Worm (Caenorhabditis elegans) whole organism, L4 larva: ENCODE results near the gene pgp-11.
A peak's percentile ranks its signal among the peaks of the same experiment; 100 is the strongest.

Experiments
- F26F4.8 ChIP-seq: fragments of 200-800 bp; sonication (Bioruptor generic); conservative IDR thresholded peaks from 2 replicates; pipeline ENCODE4 v1.3.6; 2022; ENCODE audit warnings: missing genetic modification characterization, missing compliant biosample characterization
- F37D6.2 ChIP-seq: sonication (generic microtip); optimal IDR thresholded peaks from 2 replicates; lab custom pipeline; 2016; ENCODE audit warnings: mild to moderate bottlenecking, missing genetic modification characterization, missing compliant biosample characterization
- F49E8.2 ChIP-seq: sonication (generic microtip); optimal IDR thresholded peaks from 2 replicates; lab custom pipeline; 2016; ENCODE audit warnings: missing compliant biosample characterization, mild to moderate bottlenecking, missing genetic modification characterization, borderline replicate concordance
- R02D3.7 ChIP-seq: fragments of 150-350 bp; sonication (generic microtip); optimal IDR thresholded peaks from 3 replicates; lab custom pipeline; 2014; ENCODE audit warnings: missing biosample characterization, missing genetic modification characterization
- Y105C5A.15 ChIP-seq: fragments of 200-800 bp; sonication (Bioruptor generic); IDR thresholded peaks from 2 replicates; pipeline ENCODE4 v1.3.6; 2022; ENCODE audit warnings: missing genetic modification characterization, missing compliant biosample characterization
- Y48G9A.11 ChIP-seq: fragments of 200-800 bp; sonication (Bioruptor generic); IDR thresholded peaks from 2 replicates; pipeline ENCODE4 v1.3.6; 2022; ENCODE audit warnings: missing genetic modification reagents, missing genetic modification characterization, missing compliant biosample characterization
- ZK337.2 ChIP-seq: fragments of 200-800 bp; sonication (Bioruptor generic); IDR thresholded peaks from 2 replicates; pipeline ENCODE4 v1.3.6; 2022; ENCODE audit warnings: missing genetic modification reagents, missing genetic modification characterization, missing compliant biosample characterization
- ZK546.5 ChIP-seq, 2 experiments: sonication (generic microtip); optimal IDR thresholded peaks; 2 replicates each; lab custom pipeline; 2017; ENCODE audit warnings: missing biosample characterization in 2 of 2, missing genetic modification characterization in 2 of 2
- aha-1 ChIP-seq: fragments of 150-350 bp; peaks from one replicate; lab custom pipeline; 2014; ENCODE audit warnings: missing biosample characterization, missing genetic modification characterization
- arid-1 ChIP-seq: fragments of 200-800 bp; sonication (Bioruptor generic); conservative IDR thresholded peaks from 2 replicates; pipeline ENCODE4 v1.3.6; 2022; ENCODE audit warnings: missing genetic modification reagents, missing genetic modification characterization, missing compliant biosample characterization
- ceh-44 ChIP-seq: fragments of 200-800 bp; sonication (Bioruptor generic); IDR thresholded peaks from 2 replicates; pipeline ENCODE4 v1.3.6; 2022; ENCODE audit warnings: missing genetic modification reagents, missing genetic modification characterization, missing compliant biosample characterization
- ceh-62 ChIP-seq: sonication (generic microtip); optimal IDR thresholded peaks from 2 replicates; lab custom pipeline; 2017; ENCODE audit warnings: missing biosample characterization, missing genetic modification characterization
- cey-2 ChIP-seq: sonication (generic microtip); optimal IDR thresholded peaks from 3 replicates; lab custom pipeline; 2017; ENCODE audit warnings: missing genetic modification characterization, mild to moderate bottlenecking, missing compliant biosample characterization, antibody characterized with exemption, borderline replicate concordance; ENCODE audit not compliant: insufficient read depth
- daf-12 ChIP-seq: fragments of 150-350 bp; optimal IDR thresholded peaks from 2 replicates; lab custom pipeline; 2014; ENCODE audit warnings: missing biosample characterization, missing genetic modification reagents, missing genetic modification characterization
- daf-16 ChIP-seq, 3 experiments: sonication (generic microtip); optimal IDR thresholded peaks; 2 replicates each; lab custom pipeline; 2016 to 2017; ENCODE audit warnings: missing genetic modification characterization in 3 of 3, missing genetic modification reagents in 3 of 3, mild to moderate bottlenecking in 2 of 3, missing compliant biosample characterization in 2 of 3, missing biosample characterization in 1 of 3, moderate library complexity in 1 of 3
- daf-19 ChIP-seq: fragments of 200-800 bp; sonication (Bioruptor generic); conservative IDR thresholded peaks from 2 replicates; pipeline ENCODE4 v1.3.6; 2022; ENCODE audit warnings: missing genetic modification characterization, missing compliant biosample characterization
- dmd-6 ChIP-seq: fragments of 200-800 bp; sonication (Bioruptor generic); IDR thresholded peaks from 2 replicates; pipeline ENCODE4 v1.3.6; 2022; ENCODE audit warnings: missing genetic modification reagents, missing genetic modification characterization, missing compliant biosample characterization
- egl-43 ChIP-seq: fragments of 200-800 bp; sonication (Bioruptor generic); IDR thresholded peaks from 2 replicates; pipeline ENCODE4 v1.3.6; 2022; ENCODE audit warnings: missing genetic modification reagents, missing genetic modification characterization, missing compliant biosample characterization
- gei-8 ChIP-seq: fragments of 200-800 bp; sonication (Bioruptor generic); optimal IDR thresholded peaks from 2 replicates; lab custom pipeline; 2018; ENCODE audit warnings: mild to moderate bottlenecking, missing genetic modification characterization, missing compliant biosample characterization
- hlh-30 ChIP-seq: sonication (generic microtip); optimal IDR thresholded peaks from 2 replicates; lab custom pipeline; 2017; ENCODE audit warnings: antibody characterized with exemption, mild to moderate bottlenecking, missing genetic modification characterization, missing compliant biosample characterization; ENCODE audit not compliant: insufficient read depth
- lin-15B ChIP-seq: fragments of 150-350 bp; sonication (generic microtip); optimal IDR thresholded peaks from 3 replicates; lab custom pipeline; 2014; ENCODE audit warnings: missing biosample characterization, missing genetic modification characterization
- mdl-1 ChIP-seq, 2 experiments: fragments of 150-350 bp in 1 of 2; sonication (generic microtip) in 1 of 2; optimal IDR thresholded peaks; 2 replicates each; lab custom pipeline; 2014 to 2017; ENCODE audit warnings: missing biosample characterization in 2 of 2, missing genetic modification characterization in 2 of 2
- mdt-29 ChIP-seq: fragments of 200-800 bp; sonication (Bioruptor generic); IDR thresholded peaks from 2 replicates; pipeline ENCODE4 v1.3.6; 2022; ENCODE audit warnings: missing genetic modification reagents, missing genetic modification characterization, missing compliant biosample characterization
- mep-1 ChIP-seq: fragments of 150-350 bp; sonication (generic microtip); optimal IDR thresholded peaks from 3 replicates; lab custom pipeline; 2014; ENCODE audit warnings: missing biosample characterization, missing genetic modification characterization
- nhr-102 ChIP-seq: sonication (generic microtip); optimal IDR thresholded peaks from 2 replicates; lab custom pipeline; 2016; ENCODE audit warnings: mild to moderate bottlenecking, missing genetic modification characterization, moderate library complexity, missing compliant biosample characterization
- nhr-11 ChIP-seq: fragments of 150-350 bp; optimal IDR thresholded peaks from 2 replicates; lab custom pipeline; 2014; ENCODE audit warnings: missing biosample characterization, missing genetic modification characterization
- nhr-25 ChIP-seq: sonication (generic microtip); optimal IDR thresholded peaks from 2 replicates; lab custom pipeline; 2017; ENCODE audit warnings: missing genetic modification characterization, mild to moderate bottlenecking, missing compliant biosample characterization, antibody characterized with exemption, moderate library complexity, borderline replicate concordance; ENCODE audit not compliant: insufficient read depth
- nhr-28 ChIP-seq: fragments of 150-350 bp; optimal IDR thresholded peaks from 2 replicates; lab custom pipeline; 2014; ENCODE audit warnings: missing biosample characterization, missing genetic modification characterization
- nhr-48 ChIP-seq: sonication (generic microtip); optimal IDR thresholded peaks from 2 replicates; lab custom pipeline; 2016; ENCODE audit warnings: mild to moderate bottlenecking, missing genetic modification characterization, missing compliant biosample characterization
- nhr-77 ChIP-seq: fragments of 150-350 bp; optimal IDR thresholded peaks from 2 replicates; lab custom pipeline; 2014; ENCODE audit warnings: missing biosample characterization, missing genetic modification characterization
- pha-4 ChIP-seq, 2 experiments: fragments of 150-350 bp in 1 of 2; fragments of 200-800 bp in 1 of 2; sonication (Bioruptor generic) in 1 of 2; IDR thresholded peaks in 1 of 2; optimal IDR thresholded peaks in 1 of 2; 2 replicates each; pipeline versions ENCODE4 v1.3.6 to Lab custom; 2014 to 2022; ENCODE audit warnings: missing genetic modification characterization in 2 of 2, missing genetic modification reagents in 2 of 2, missing biosample characterization in 1 of 2, missing compliant biosample characterization in 1 of 2
- php-3 ChIP-seq: fragments of 200-800 bp; sonication (Bioruptor generic); IDR thresholded peaks from 2 replicates; pipeline ENCODE4 v1.3.6; 2022; ENCODE audit warnings: missing genetic modification reagents, missing genetic modification characterization, missing compliant biosample characterization
- pqm-1 ChIP-seq: sonication (generic microtip); optimal IDR thresholded peaks from 2 replicates; lab custom pipeline; 2017; ENCODE audit warnings: missing biosample characterization, missing genetic modification characterization
- rbr-2 ChIP-seq: sonication (generic microtip); optimal IDR thresholded peaks from 2 replicates; lab custom pipeline; 2016; ENCODE audit warnings: missing genotype, missing genetic modification characterization, missing compliant biosample characterization
- sdz-12 ChIP-seq: fragments of 200-800 bp; sonication (Bioruptor generic); optimal IDR thresholded peaks from 2 replicates; lab custom pipeline; 2018; ENCODE audit warnings: mild to moderate bottlenecking, missing genetic modification characterization, missing compliant biosample characterization
- set-16 ChIP-seq: fragments of 200-800 bp; sonication (Bioruptor generic); IDR thresholded peaks from 2 replicates; pipeline ENCODE4 v1.3.6; 2022; ENCODE audit warnings: missing genetic modification reagents, missing genetic modification characterization, missing compliant biosample characterization
- skn-1 ChIP-seq: fragments of 150-350 bp; optimal IDR thresholded peaks from 2 replicates; lab custom pipeline; 2014; ENCODE audit warnings: missing biosample characterization, missing genetic modification characterization
- snpc-4 ChIP-seq: fragments of 150-350 bp; optimal IDR thresholded peaks from 2 replicates; lab custom pipeline; 2014; ENCODE audit warnings: missing biosample characterization, missing genetic modification characterization
- tra-1 ChIP-seq: fragments of 200-800 bp; sonication (Bioruptor generic); IDR thresholded peaks from 2 replicates; pipeline ENCODE4 v1.3.6; 2022; ENCODE audit warnings: missing genetic modification reagents, missing genetic modification characterization, missing compliant biosample characterization
- unc-62 ChIP-seq, 3 experiments: fragments of 150-350 bp in 1 of 3; sonication (generic microtip); optimal IDR thresholded peaks in 2 of 3; peaks in 1 of 3; 1 replicate in 1 of 3; 2 replicates in 2 of 3; lab custom pipeline; 2014 to 2017; ENCODE audit warnings: missing biosample characterization in 3 of 3, missing genetic modification characterization in 3 of 3, missing genetic modification reagents in 3 of 3, missing genotype in 1 of 3
- zip-11 ChIP-seq: fragments of 200-800 bp; sonication (Bioruptor generic); IDR thresholded peaks from 2 replicates; pipeline ENCODE4 v1.3.6; 2022; ENCODE audit warnings: missing genetic modification characterization, missing compliant biosample characterization
- ztf-11 ChIP-seq: fragments of 150-350 bp; optimal IDR thresholded peaks from 2 replicates; lab custom pipeline; 2014; ENCODE audit warnings: missing biosample characterization, missing genetic modification characterization

pgp-11 gene

DNA sequence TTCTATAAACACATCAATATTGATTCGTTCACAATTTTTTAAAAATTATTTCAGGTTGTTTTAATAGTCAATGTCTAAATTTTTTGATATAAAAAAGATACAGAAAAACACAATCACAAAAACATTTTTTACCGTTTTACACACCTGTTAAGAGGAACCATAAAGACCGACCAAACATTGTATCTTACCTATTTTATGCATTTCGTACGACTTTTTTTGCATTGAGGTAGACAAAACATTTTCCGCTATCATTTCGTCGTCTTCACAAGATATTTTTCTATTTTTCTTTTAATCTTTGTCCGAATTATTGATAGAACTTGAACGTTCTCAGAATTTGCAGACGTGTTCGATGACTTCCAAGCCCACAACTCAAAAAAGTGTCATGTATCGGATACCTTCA, 4.3 kb upstream of the pgp-11 start, which contains the start of gene glna-2:
glna-2 (plus strand) TSS at position 301 of the 400 bp plus-strand sequence.
- TF ChIP-seq daf-16 (GFP tag; optimal IDR thresholded peaks at IDR 0.05; lab: Kevin White, UChicago) (no peak), daf-16 (tag; optimal IDR thresholded peaks at IDR 0.05; lab: Kevin White, UChicago) (peak; percentile 1), ztf-11 (tag; lab: Kevin White, UChicago) (no peak), ZK546.5 (tag; optimal IDR thresholded peaks at IDR 0.05; lab: Kevin White, UChicago) (no peak)
- TF ChIP-seq, all 104 proteins: peak for 1

DNA sequence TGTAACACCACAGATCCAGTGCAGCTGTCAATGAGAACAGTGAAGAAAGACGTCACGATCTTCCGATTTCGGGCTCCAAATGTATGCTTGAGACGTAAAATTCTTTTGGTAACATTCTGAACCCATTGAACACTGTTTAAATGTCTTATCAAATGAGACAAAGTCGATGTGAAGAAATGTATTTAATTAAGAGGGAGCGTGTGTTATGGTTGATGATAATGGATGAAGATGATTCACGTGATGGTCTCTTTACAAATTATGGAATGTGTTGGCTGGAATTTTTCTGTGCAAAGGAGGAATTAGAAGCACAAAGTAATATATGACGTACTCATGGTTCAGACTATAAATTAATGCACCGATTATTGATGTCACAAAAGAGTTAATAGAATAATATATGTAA, 2.9 kb upstream of the pgp-11 start:
- TF ChIP-seq nhr-28 (tag; lab: Kevin White, UChicago): no peak
- TF ChIP-seq ZK337.2 (GFP tag; lab: Robert Waterston, UW): no peak
- peak; percentile 49; the same call in 1 of the 2 replicates for TF ChIP-seq dmd-6 (GFP tag; lab: Robert Waterston, UW)
- TF ChIP-seq aha-1 (tag; lab: Kevin White, UChicago): peak; percentile 97
- TF ChIP-seq F26F4.8 (GFP tag; lab: Robert Waterston, UW): no peak

DNA sequence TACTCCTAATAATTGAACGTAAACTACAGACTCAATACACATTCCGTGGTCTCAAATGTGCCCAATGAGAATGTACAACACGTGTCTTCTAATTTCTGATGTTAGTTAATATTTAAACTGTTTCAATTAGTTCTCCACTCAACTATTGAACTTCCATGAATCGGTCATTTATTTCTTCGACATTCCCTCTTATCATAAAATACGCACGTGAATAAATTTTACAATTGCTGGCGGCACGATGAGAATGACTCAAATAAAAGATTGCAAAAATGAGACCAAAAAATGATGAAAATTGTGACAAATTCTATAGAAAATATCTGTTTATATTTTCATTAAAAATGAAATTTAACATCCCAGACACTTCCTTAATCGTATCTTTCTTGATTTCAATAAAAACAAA, 695 bp upstream of the pgp-11 start:
- TF ChIP-seq hlh-30 (tag; lab: Kevin White, UChicago): peak; percentile 19
- peak; percentile 35; the same call in 1 of the 2 replicates for TF ChIP-seq dmd-6 (GFP tag; lab: Robert Waterston, UW)
- TF ChIP-seq pqm-1 (tag; lab: Kevin White, UChicago): peak; percentile 32
- TF ChIP-seq mdt-29 (GFP tag; lab: Robert Waterston, UW): no peak
- TF ChIP-seq nhr-28 (tag; lab: Kevin White, UChicago): peak; percentile 50

DNA sequence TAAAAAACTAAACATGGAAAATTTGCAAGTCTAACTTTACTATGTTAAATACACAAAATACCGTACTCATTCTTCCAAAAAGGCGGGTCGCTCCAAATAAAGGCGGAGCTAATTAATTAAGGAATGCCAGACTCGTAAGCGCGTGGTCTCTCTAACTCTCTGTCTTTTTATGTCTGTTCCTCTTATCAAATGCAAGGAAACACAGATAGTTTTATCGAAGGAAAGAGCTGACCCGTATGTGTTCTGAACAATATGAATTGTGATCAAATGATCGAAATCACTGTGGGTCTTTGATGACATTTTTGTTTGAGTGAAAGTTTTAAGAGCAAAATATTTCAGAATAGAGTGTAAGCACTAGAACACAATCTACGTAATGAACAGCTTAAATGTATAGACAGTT, 2.6 kb downstream of the pgp-11 start:
- TF ChIP-seq daf-19 (no peak), gei-8 (no peak), dmd-6 (GFP tag; lab: Robert Waterston, UW) (peak; percentile 88), set-16 (GFP tag; lab: Robert Waterston, UW) (no peak), nhr-77 (no peak), hlh-30 (tag; lab: Kevin White, UChicago) (peak; percentile 66), ztf-11 (tag; lab: Kevin White, UChicago) (no peak), F49E8.2 (no peak), nhr-25 (tag; lab: Kevin White, UChicago) (no peak), zip-11 (GFP tag; lab: Robert Waterston, UW) (no peak), mep-1 (tag; lab: Kevin White, UChicago) (no peak), snpc-4 (tag; lab: Kevin White, UChicago) (no peak), rbr-2 (tag; lab: Kevin White, UChicago) (no peak), ceh-62 (no peak), unc-62 (GFP tag; optimal IDR thresholded peaks at IDR 0.05 in 1 of 2; lab: Kevin White, UChicago) (no peak), unc-62 (tag; optimal IDR thresholded peaks at IDR 0.05; lab: Kevin White, UChicago) (no peak), mdl-1 (tag; optimal IDR thresholded peaks at IDR 0.05; lab: Kevin White, UChicago) (peak in 1 of 2 experiments; percentile 33), nhr-28 (tag; lab: Kevin White, UChicago) (peak; percentile 48), ceh-44 (no peak), nhr-11 (no peak), pha-4 (GFP tag; IDR thresholded peaks at IDR 0.05; lab: Robert Waterston, UW) (no peak), pha-4 (tag; optimal IDR thresholded peaks at IDR 0.05; lab: Kevin White, UChicago) (no peak), php-3 (GFP tag; lab: Robert Waterston, UW) (0 out of 2 replicates have a peak, but pooled peaks have one; percentile 6), egl-43 (GFP tag; lab: Robert Waterston, UW) (no peak), tra-1 (GFP tag; lab: Robert Waterston, UW) (0 out of 2 replicates have a peak, but pooled peaks have one; percentile 33), nhr-48 (tag; lab: Kevin White, UChicago) (peak; percentile 49), Y48G9A.11 (GFP tag; lab: Robert Waterston, UW) (no peak), skn-1 (tag; lab: Kevin White, UChicago) (no peak), lin-15B (tag; lab: Kevin White, UChicago) (no peak), daf-12 (tag; lab: Kevin White, UChicago) (no peak), arid-1 (GFP tag; lab: Robert Waterston, UW) (no peak), F37D6.2 (tag; lab: Kevin White, UChicago) (no peak), sdz-12 (no peak), aha-1 (tag; lab: Kevin White, UChicago) (no peak), R02D3.7 (tag; lab: Kevin White, UChicago) (no peak), cey-2 (no peak), nhr-102 (tag; lab: Kevin White, UChicago) (no peak), Y105C5A.15 (GFP tag; lab: Robert Waterston, UW) (no peak)
